Worm (Caenorhabditis elegans): ENCODE measurements around the gene F13A2.10.

- TF ChIP-seq lin-11 (tag; optimal IDR thresholded peaks at IDR 0.05) = no peak
- no peak for TF ChIP-seq tbx-2 (tag; optimal IDR thresholded peaks at IDR 0.05)
- TF ChIP-seq elt-4 (tag; optimal IDR thresholded peaks at IDR 0.05) = no peak
- no peak for TF ChIP-seq hlh-30 (tag; optimal IDR thresholded peaks at IDR 0.05; ENCODE audit: insufficient read depth)
- TF ChIP-seq unc-86 (tag; optimal IDR thresholded peaks at IDR 0.05) = no peak
- TF ChIP-seq sdc-2 (tag; optimal IDR thresholded peaks at IDR 0.05) = no peak
- no peak for TF ChIP-seq ceh-18 (tag; optimal IDR thresholded peaks at IDR 0.05)
- TF ChIP-seq pha-2 (tag; optimal IDR thresholded peaks at IDR 0.05) = no peak
Observed at ce11 chrV:4372986-4373385, 13.1 kb downstream of the F13A2.10 start.
